Worm (Caenorhabditis elegans) whole organism, young adult: ENCODE results near the gene clec-124.

Experiments used
- F23B12.7 ChIP-seq: sonication (generic microtip); optimal IDR thresholded peaks from 2 replicates; lab custom pipeline; 2017; ENCODE audit warnings: missing genetic modification characterization, mild to moderate bottlenecking, missing compliant biosample characterization, antibody characterized with exemption, moderate library complexity; ENCODE audit not compliant: insufficient read depth
- gei-17 ChIP-seq: fragments of 200-800 bp; sonication (Bioruptor generic); optimal IDR thresholded peaks from 2 replicates; lab custom pipeline; 2018; ENCODE audit warnings: mild to moderate bottlenecking, missing genetic modification characterization, missing compliant biosample characterization
- lin-35 ChIP-seq, 3 experiments: fragments of 150-350 bp in 2 of 3; sonication (generic microtip) in 1 of 3; optimal IDR thresholded peaks; 2 replicates each; lab custom pipeline; 2014 to 2018; ENCODE audit warnings: missing biosample characterization in 3 of 3, missing genetic modification characterization in 3 of 3, missing genetic modification reagents in 3 of 3
- lir-1 ChIP-seq: fragments of 200-800 bp; sonication (Bioruptor generic); conservative IDR thresholded peaks from 2 replicates; pipeline ENCODE4 v1.3.6; 2022; ENCODE audit warnings: missing genetic modification reagents, missing genetic modification characterization, missing compliant biosample characterization
- pha-4 ChIP-seq: fragments of 150-350 bp; sonication (generic microtip); optimal IDR thresholded peaks from 2 replicates; lab custom pipeline; 2014; ENCODE audit warnings: missing biosample characterization, missing genetic modification reagents, missing genetic modification characterization

ce11 chrII:3250195-3250594 lies 689 bp downstream of the clec-124 start:
- TF ChIP-seq F23B12.7 (tag; lab: Kevin White, UChicago): no peak
- no peak for TF ChIP-seq pha-4 (tag; lab: Kevin White, UChicago)
- TF ChIP-seq lir-1 (GFP tag; lab: Robert Waterston, UW): no peak
- no peak for TF ChIP-seq lin-35 (GFP tag; optimal IDR thresholded peaks at IDR 0.05; lab: Kevin White, UChicago)
- no peak for TF ChIP-seq gei-17 (GFP tag; lab: Kevin White, UChicago)
